Worm (Caenorhabditis elegans): ENCODE measurements around the gene sysm-1.

Gene sysm-1

ce11 chrII:9054604-9055003 lies 28.4 kb downstream of the sysm-1 start, which contains the start of gene chmp-7 (continued):
- TF ChIP-seq daf-12 (tag; optimal IDR thresholded peaks at IDR 0.05) (no peak), egl-27 (tag; optimal IDR thresholded peaks at IDR 0.05) (no peak), lin-13 (GFP tag; optimal IDR thresholded peaks at IDR 0.05) (peak; percentile 84), daf-8 (GFP tag; IDR thresholded peaks at IDR 0.05) (no peak), lsy-2 (tag; optimal IDR thresholded peaks at IDR 0.05) (peak; percentile 62 to 91), ceh-28 (tag; optimal IDR thresholded peaks at IDR 0.05) (no peak), daf-16 (GFP tag; optimal IDR thresholded peaks at IDR 0.05) (no peak), daf-16 (tag; optimal IDR thresholded peaks at IDR 0.05) (peak; percentile 68), nhr-76 (tag; optimal IDR thresholded peaks at IDR 0.05) (no peak), ZK546.5 (tag; optimal IDR thresholded peaks at IDR 0.05) (no peak), nhr-77 (tag; optimal IDR thresholded peaks at IDR 0.05) (peak; percentile 92), hmg-1.1 (GFP tag; IDR thresholded peaks at IDR 0.05) (peak; percentile 81), saeg-2 (GFP tag; IDR thresholded peaks at IDR 0.05) (no peak), skn-1 (tag; optimal IDR thresholded peaks at IDR 0.05) (no peak), snpc-1.2 (GFP tag; IDR thresholded peaks at IDR 0.05) (peak; percentile 55; the same call in 1 of the 2 replicates), zfp-3 (GFP tag; conservative IDR thresholded peaks at IDR 0.05) (no peak), unc-130 (GFP tag; optimal IDR thresholded peaks at IDR 0.05) (peak; percentile 75), Y75B8A.6 (GFP tag; IDR thresholded peaks at IDR 0.05) (no peak), ceh-82 (tag; optimal IDR thresholded peaks at IDR 0.05) (no peak)

ce11 chrII:9053564-9053963 lies 29.4 kb downstream of the sysm-1 start, which contains the start of gene T24B8.7:
T24B8.7 (minus strand) TSS chrII:9053664.
- TF ChIP-seq aha-1 (tag) (peak; percentile 35), lin-13 (GFP tag; optimal IDR thresholded peaks at IDR 0.05) (no peak)

- TF ChIP-seq nhr-77 (tag; optimal IDR thresholded peaks at IDR 0.05) (peak; percentile 10), nhr-28 (tag; optimal IDR thresholded peaks at IDR 0.05) (peak; percentile 0), dmd-9 (GFP tag; IDR thresholded peaks at IDR 0.05) (no peak), daf-19 (GFP tag; conservative IDR thresholded peaks at IDR 0.05) (no peak), pqm-1 (tag; optimal IDR thresholded peaks at IDR 0.05) (peak; percentile 67)
Observed at ce11 chrII:9042059-9042458, 40.9 kb downstream of the sysm-1 start.

- no peak for TF ChIP-seq attf-4 (tag; optimal IDR thresholded peaks at IDR 0.05)
- no peak for TF ChIP-seq Y75B8A.6 (GFP tag; IDR thresholded peaks at IDR 0.05)
- TF ChIP-seq Y5F2A.4 (GFP tag; optimal IDR thresholded peaks at IDR 0.05): no peak
- no peak for TF ChIP-seq F44E2.7 (GFP tag; IDR thresholded peaks at IDR 0.05)
- no peak for TF ChIP-seq nhr-77 (tag; optimal IDR thresholded peaks at IDR 0.05)
Observed at ce11 chrII:9041306-9041705, 41.7 kb downstream of the sysm-1 start, which contains the start of gene F37B12.3. F37B12.3 (minus strand) TSS chrII:9041406.

- no peak for TF ChIP-seq dpl-1 (GFP tag; optimal IDR thresholded peaks at IDR 0.05)
- TF ChIP-seq daf-16 (GFP tag; optimal IDR thresholded peaks at IDR 0.05): no peak
- TF ChIP-seq daf-16 (tag; optimal IDR thresholded peaks at IDR 0.05): peak; percentile 31
- TF ChIP-seq mdt-29 (GFP tag; IDR thresholded peaks at IDR 0.05): no peak
- TF ChIP-seq pqm-1 (tag; optimal IDR thresholded peaks at IDR 0.05): peak; percentile 23
- no peak for TF ChIP-seq unc-62 (GFP tag; optimal IDR thresholded peaks at IDR 0.05 in 1 of 2)
- no peak for TF ChIP-seq unc-62 (tag; optimal IDR thresholded peaks at IDR 0.05)
- no peak for TF ChIP-seq zip-2 (tag; optimal IDR thresholded peaks at IDR 0.05)
Observed at ce11 chrII:9038736-9039135, 44.3 kb downstream of the sysm-1 start.

ce11 chrII:9038201-9038600 lies 44.8 kb downstream of the sysm-1 start, which contains the start of gene gcs-1:
gcs-1 (minus strand) TSS chrII:9038301.
- TF ChIP-seq R02D3.7 (tag; optimal IDR thresholded peaks at IDR 0.05): no peak
